Fruit fly (Drosophila melanogaster): ENCODE measurements around the gene CG33282.

dm6 chr2L:3319731-3320295 lies 7.9 kb upstream of the CG33282 start, which contains the start of the genes Fign and CG8837:
- no peak for TF ChIP-seq Lpt (GFP tag; optimal IDR thresholded peaks at IDR 0.05)
- TF ChIP-seq vri (GFP tag; optimal IDR thresholded peaks at IDR 0.05) = no peak
- TF ChIP-seq CG6792 (GFP tag; optimal IDR thresholded peaks at IDR 0.05) = no peak
